Fruit fly (Drosophila melanogaster) whole organism: Measurements from ENCODE around the gene Idh.

ENCODE experiments used
- CG8478 ChIP-seq: fragments of >200 bp; optimal IDR thresholded peaks from 2 replicates; lab custom pipeline; 2018; ENCODE audit warnings: inconsistent platforms
- Dll ChIP-seq: fragments of >200 bp; optimal IDR thresholded peaks from 2 replicates; lab custom pipeline; 2017
- EcR ChIP-seq, 2 experiments: fragments of >200 bp; optimal IDR thresholded peaks; 2 replicates each; lab custom pipeline; 2017; ENCODE audit warnings: missing biosample characterization in 2 of 2, missing genetic modification characterization in 2 of 2, missing genetic modification reagents in 2 of 2
- pan ChIP-seq: fragments of >200 bp; optimal IDR thresholded peaks from 2 replicates; lab custom pipeline; 2017
- psq ChIP-seq: fragments of >200 bp; optimal IDR thresholded peaks from 2 replicates; lab custom pipeline; 2017
- usp ChIP-seq: fragments of >200 bp; optimal IDR thresholded peaks from 2 replicates; lab custom pipeline; 2017; ENCODE audit warnings: missing biosample characterization, missing genetic modification characterization, mixed read lengths

Gene Idh

dm6 chr3L:8360643-8361110 is at the start of gene Idh:
Gene Idh (minus strand): TSS chr3L:8360906.
- TF ChIP-seq CG8478 (lab: Kevin White, UChicago) (no peak), psq (lab: Kevin White, UChicago) (no peak), EcR (GFP tag; optimal IDR thresholded peaks at IDR 0.05; lab: Kevin White, UChicago) (no peak), usp (GFP tag; lab: Kevin White, UChicago) (no peak)

DNA sequence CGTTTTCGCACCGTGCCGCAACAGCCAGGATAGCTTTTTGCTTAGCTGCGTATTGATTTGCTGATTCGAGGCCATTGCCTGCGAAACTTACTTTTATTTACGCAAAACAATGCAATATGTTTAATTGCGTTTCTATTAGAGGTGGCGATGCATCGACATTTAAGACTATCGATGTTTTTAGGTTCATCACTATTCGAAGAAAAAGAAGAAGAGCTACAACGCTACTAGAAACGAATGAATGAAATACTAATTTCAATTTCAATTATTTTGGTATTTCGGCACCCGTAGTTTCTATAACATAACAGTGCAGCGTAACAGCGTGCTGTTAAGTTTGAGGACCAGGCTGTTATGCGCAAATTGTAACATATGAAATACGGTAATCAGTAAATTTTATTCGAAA is 44.4 kb upstream of the Idh start, which contains the start of the genes Tpt, mkg-p and CG13667:
Gene Tpt, minus strand, starts transcription at position 155 of the 400 bp plus-strand sequence.
Gene mkg-p, minus strand, starts transcription at position 155 of the 400 bp plus-strand sequence.
Gene CG13667, plus strand, starts transcription at position 332 of the 400 bp plus-strand sequence.
- TF ChIP-seq usp (GFP tag; lab: Kevin White, UChicago) (no peak), Dll (no peak)

- TF ChIP-seq Dll: no peak
- peak; percentile 85 for TF ChIP-seq pan (lab: Kevin White, UChicago)
Observed at dm6 chr3L:8398763-8399445, 38.2 kb upstream of the Idh start.

DNA sequence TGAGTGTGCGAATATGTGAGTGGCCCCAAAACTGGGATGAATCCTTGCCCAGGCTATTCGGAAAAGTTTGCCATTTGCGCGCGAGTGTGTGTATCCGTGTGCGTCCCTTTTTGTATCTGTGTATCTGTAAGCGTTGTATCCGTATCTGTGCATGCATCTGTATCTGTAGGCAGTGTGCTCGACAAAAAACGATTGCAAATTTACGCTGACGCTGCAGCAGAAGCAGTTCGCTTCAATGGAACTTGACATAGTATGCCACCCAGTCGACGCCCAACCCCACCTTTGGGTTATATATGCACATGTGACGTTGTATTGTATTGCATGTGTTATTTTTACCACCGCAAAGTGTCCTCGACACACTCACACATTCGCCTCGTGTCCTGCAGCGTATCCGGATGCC is 35.5 kb upstream of the Idh start:
- no peak for TF ChIP-seq psq (lab: Kevin White, UChicago)
- no peak for TF ChIP-seq Dll
- no peak for TF ChIP-seq usp (GFP tag; lab: Kevin White, UChicago)
- no peak for TF ChIP-seq pan (lab: Kevin White, UChicago)
- TF ChIP-seq EcR (GFP tag; optimal IDR thresholded peaks at IDR 0.05; lab: Kevin White, UChicago): no peak
- TF ChIP-seq CG8478 (lab: Kevin White, UChicago): no peak

DNA sequence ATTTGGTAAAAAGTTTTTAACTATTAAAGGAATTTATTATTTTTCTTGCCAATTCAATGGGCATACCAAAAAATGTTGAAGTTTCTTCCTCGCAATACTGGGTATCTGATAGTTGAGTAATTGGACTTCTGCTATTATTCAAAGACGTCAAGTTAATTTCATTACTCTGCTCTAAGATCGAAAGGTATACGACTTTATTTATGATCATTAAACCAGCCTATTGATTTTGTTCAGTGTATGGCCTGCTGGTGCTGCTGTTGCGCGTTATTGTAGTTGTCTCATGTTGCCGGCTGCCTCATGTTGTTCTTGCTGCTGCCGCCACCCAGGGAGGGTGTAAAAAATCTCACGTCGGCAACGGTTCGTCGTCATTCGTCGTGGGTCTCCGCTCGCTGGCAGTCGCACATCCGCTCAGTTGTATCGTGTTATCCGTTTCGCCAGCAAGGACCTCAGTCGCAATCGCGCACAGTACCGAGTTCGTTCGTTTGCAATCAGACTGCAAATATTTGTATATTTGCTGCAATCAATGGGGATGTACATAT is 35.0 kb upstream of the Idh start, which contains the start of gene CG7120:
Gene CG7120, plus strand, starts transcription at position 371 of the 539 bp plus-strand sequence.
- no peak for TF ChIP-seq usp (GFP tag; lab: Kevin White, UChicago)
- TF ChIP-seq pan (lab: Kevin White, UChicago): no peak
- TF ChIP-seq psq (lab: Kevin White, UChicago): no peak
- no peak for TF ChIP-seq Dll
- no peak for TF ChIP-seq EcR (GFP tag; optimal IDR thresholded peaks at IDR 0.05; lab: Kevin White, UChicago)

DNA sequence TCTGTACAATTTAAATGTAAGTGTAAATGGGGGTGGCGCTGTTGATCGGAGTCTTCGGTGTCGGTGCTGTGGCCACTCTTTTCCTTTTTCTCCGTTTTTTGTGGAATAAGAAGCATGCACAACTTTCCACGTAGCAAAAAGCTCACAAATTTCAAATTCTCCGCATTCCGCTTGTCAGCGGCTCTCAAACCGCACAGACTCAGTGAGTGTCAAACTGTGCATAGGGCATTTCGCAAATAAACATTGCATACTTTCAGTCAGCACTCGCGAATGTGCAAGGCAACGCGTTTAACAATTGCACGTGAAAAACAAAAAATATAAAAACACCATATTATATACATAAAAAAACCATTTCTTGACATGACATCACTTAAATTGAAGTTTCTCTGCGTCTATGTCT is 34.2 kb upstream of the Idh start:
- no peak for TF ChIP-seq pan (lab: Kevin White, UChicago)
- no peak for TF ChIP-seq EcR (GFP tag; optimal IDR thresholded peaks at IDR 0.05; lab: Kevin White, UChicago)
- no peak for TF ChIP-seq CG8478 (lab: Kevin White, UChicago)

DNA sequence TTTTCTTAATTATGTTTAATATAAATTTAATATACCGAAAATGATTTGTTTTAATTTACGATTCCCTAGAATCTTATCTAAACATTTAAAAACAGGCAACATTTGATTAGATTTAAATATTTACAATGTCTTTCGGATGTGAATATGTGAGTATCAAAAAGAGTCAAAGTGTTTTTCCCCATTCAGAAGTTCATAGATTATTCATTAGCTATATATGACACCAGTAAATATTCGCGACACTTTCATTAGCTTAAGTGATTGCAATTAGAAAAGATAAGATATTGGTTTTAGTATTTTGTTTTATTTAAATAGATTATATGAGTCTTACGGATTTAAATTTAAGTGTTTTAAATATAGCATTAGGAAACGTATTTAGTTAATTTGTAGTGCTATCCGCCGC is 33.4 kb upstream of the Idh start:
- TF ChIP-seq usp (GFP tag; lab: Kevin White, UChicago) (no peak), Dll (no peak), EcR (GFP tag; optimal IDR thresholded peaks at IDR 0.05; lab: Kevin White, UChicago) (no peak), psq (lab: Kevin White, UChicago) (no peak), pan (lab: Kevin White, UChicago) (no peak), CG8478 (lab: Kevin White, UChicago) (no peak)

DNA sequence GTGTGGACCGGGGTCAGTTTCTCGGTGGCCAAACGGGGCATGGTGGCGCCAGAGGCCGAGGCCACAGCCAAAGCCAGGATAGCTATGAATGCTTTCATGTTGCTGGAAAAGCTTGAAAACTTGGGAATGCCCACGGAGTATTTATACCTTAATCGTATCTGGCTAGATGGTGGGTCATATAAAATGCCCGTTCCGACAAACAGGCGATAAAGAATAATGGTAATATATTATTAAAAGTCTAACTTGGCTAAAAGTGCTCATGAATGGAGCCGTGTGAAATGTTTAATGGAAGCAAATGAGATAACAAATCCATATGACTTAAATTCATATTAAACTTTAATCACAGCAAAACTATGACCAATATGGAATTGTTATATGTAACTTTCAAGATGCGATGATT is 32.8 kb upstream of the Idh start, which contains the start of gene Jon66Cii:
Gene Jon66Cii, minus strand, starts transcription at position 101 of the 400 bp plus-strand sequence.
- TF ChIP-seq Dll (no peak), CG8478 (lab: Kevin White, UChicago) (no peak), pan (lab: Kevin White, UChicago) (no peak), usp (GFP tag; lab: Kevin White, UChicago) (no peak), psq (lab: Kevin White, UChicago) (no peak), EcR (GFP tag; optimal IDR thresholded peaks at IDR 0.05; lab: Kevin White, UChicago) (no peak)

DNA sequence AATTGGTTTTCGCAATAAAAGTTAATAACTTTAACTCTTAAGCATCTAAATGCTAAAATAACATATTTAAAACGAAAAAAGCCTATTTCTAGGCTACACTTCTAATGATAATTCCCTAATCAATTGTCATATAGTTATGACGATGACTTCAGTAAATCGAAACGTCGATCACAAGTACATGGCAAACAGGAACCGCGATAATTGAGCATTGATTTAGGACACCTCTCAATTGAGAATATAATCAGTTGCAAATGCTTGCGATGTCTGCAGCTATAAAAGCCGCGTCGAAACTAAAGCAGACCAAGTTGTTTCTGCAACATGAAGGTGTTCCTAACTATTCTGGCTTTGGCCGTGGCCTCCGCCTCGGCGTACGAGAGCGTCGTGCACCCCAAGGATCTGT is 30.5 kb upstream of the Idh start, which contains the start of gene Jon66Ci:
Gene Jon66Ci, plus strand, starts transcription at position 301 of the 400 bp plus-strand sequence.
- TF ChIP-seq EcR (GFP tag; optimal IDR thresholded peaks at IDR 0.05; lab: Kevin White, UChicago) (no peak), CG8478 (lab: Kevin White, UChicago) (no peak), pan (lab: Kevin White, UChicago) (no peak), psq (lab: Kevin White, UChicago) (no peak), usp (GFP tag; lab: Kevin White, UChicago) (no peak), Dll (no peak)

DNA sequence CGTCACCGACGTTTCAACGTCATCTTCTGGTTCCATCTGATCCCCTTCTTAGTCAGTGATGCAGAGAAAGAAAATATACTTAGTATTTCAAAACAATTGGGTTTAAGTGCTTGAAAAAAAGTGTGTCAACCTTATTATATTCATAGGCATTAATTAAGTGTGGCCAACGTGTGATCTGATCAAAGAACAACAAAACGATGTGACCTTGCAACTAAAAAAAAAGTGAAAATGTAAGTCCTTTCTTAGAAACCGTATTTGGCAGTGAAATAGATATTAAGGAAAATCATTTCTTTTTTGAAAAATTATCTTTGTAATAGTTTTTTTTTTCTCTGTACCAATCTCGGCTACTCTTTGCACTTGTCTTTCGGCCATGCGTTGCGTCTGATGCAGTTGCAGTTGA is 24.3 kb upstream of the Idh start:
- no peak for TF ChIP-seq usp (GFP tag; lab: Kevin White, UChicago)
- TF ChIP-seq CG8478 (lab: Kevin White, UChicago): no peak
- no peak for TF ChIP-seq EcR (GFP tag; optimal IDR thresholded peaks at IDR 0.05; lab: Kevin White, UChicago)
- no peak for TF ChIP-seq Dll
- no peak for TF ChIP-seq pan (lab: Kevin White, UChicago)

dm6 chr3L:8383968-8384367 is 23.3 kb upstream of the Idh start:
- TF ChIP-seq EcR (GFP tag; optimal IDR thresholded peaks at IDR 0.05; lab: Kevin White, UChicago) (no peak), usp (GFP tag; lab: Kevin White, UChicago) (no peak), Dll (no peak), psq (lab: Kevin White, UChicago) (no peak), pan (lab: Kevin White, UChicago) (no peak), CG8478 (lab: Kevin White, UChicago) (no peak)

dm6 chr3L:8379161-8379560 is 18.5 kb upstream of the Idh start:
- TF ChIP-seq EcR (GFP tag; optimal IDR thresholded peaks at IDR 0.05; lab: Kevin White, UChicago) (no peak), pan (lab: Kevin White, UChicago) (no peak), Dll (no peak), psq (lab: Kevin White, UChicago) (no peak), CG8478 (lab: Kevin White, UChicago) (no peak), usp (GFP tag; lab: Kevin White, UChicago) (no peak)
